Worm (Caenorhabditis elegans) whole organism, young adult: ENCODE measurements around the gene F59A6.4.

Experiments used
- B0336.3 ChIP-seq: fragments of 200-800 bp; sonication (Bioruptor generic); IDR thresholded peaks from 2 replicates; pipeline ENCODE4 v1.3.6; 2022; ENCODE audit warnings: missing genetic modification characterization, missing compliant biosample characterization
- F10E7.11 ChIP-seq: sonication (generic microtip); optimal IDR thresholded peaks from 2 replicates; lab custom pipeline; 2017; ENCODE audit warnings: mild to moderate bottlenecking, missing genetic modification characterization, moderate library complexity, missing compliant biosample characterization
- F49E8.2 ChIP-seq: sonication (generic microtip); optimal IDR thresholded peaks from 3 replicates; lab custom pipeline; 2017; ENCODE audit warnings: missing genetic modification characterization, mild to moderate bottlenecking, missing compliant biosample characterization, antibody characterized with exemption, moderate library complexity; ENCODE audit not compliant: insufficient read depth
- F57A8.1 ChIP-seq: fragments of 200-800 bp; sonication (Bioruptor generic); optimal IDR thresholded peaks from 2 replicates; lab custom pipeline; 2018; ENCODE audit warnings: mild to moderate bottlenecking, missing genetic modification characterization, moderate library complexity, missing compliant biosample characterization
- F57C9.4 ChIP-seq: sonication (generic microtip); optimal IDR thresholded peaks from 2 replicates; lab custom pipeline; 2017; ENCODE audit warnings: mild to moderate bottlenecking, missing genetic modification characterization, missing compliant biosample characterization
- Y53F4B.3 ChIP-seq: fragments of 200-800 bp; sonication (Bioruptor generic); IDR thresholded peaks from 2 replicates; pipeline ENCODE4 v1.3.6; 2022; ENCODE audit warnings: missing genetic modification reagents, missing genetic modification characterization, missing compliant biosample characterization
- Y56A3A.18 ChIP-seq: fragments of 200-800 bp; sonication (Bioruptor generic); IDR thresholded peaks from 2 replicates; pipeline ENCODE4 v1.3.6; 2022; ENCODE audit warnings: missing genetic modification reagents, missing genetic modification characterization, missing compliant biosample characterization
- Y67H2A.10 ChIP-seq: fragments of 200-800 bp; sonication (Bioruptor generic); conservative IDR thresholded peaks from 2 replicates; pipeline ENCODE4 v1.3.6; 2022; ENCODE audit warnings: missing genetic modification reagents, missing genetic modification characterization, missing compliant biosample characterization
- ZK185.1 ChIP-seq: sonication (generic microtip); optimal IDR thresholded peaks from 2 replicates; lab custom pipeline; 2016; ENCODE audit warnings: mild to moderate bottlenecking, missing genetic modification characterization, missing compliant biosample characterization; ENCODE audit not compliant: poor library complexity, severe bottlenecking
- aptf-3 ChIP-seq: fragments of 200-800 bp; sonication (Bioruptor generic); IDR thresholded peaks from 2 replicates; pipeline ENCODE4 v1.3.6; 2022; ENCODE audit warnings: missing genetic modification characterization, missing compliant biosample characterization
- bed-1 ChIP-seq: fragments of 200-800 bp; sonication (Bioruptor generic); IDR thresholded peaks from 2 replicates; pipeline ENCODE4 v1.3.6; 2022; ENCODE audit warnings: missing genetic modification reagents, missing genetic modification characterization, missing compliant biosample characterization
- ceh-40 ChIP-seq: fragments of 200-800 bp; sonication (Bioruptor generic); IDR thresholded peaks from 2 replicates; pipeline ENCODE4 v1.3.6; 2022; ENCODE audit warnings: missing genetic modification characterization, missing compliant biosample characterization
- efl-1 ChIP-seq: fragments of 150-350 bp; optimal IDR thresholded peaks from 2 replicates; lab custom pipeline; 2014; ENCODE audit warnings: missing biosample characterization, missing genetic modification reagents, missing genetic modification characterization
- gei-17 ChIP-seq: fragments of 200-800 bp; sonication (Bioruptor generic); optimal IDR thresholded peaks from 2 replicates; lab custom pipeline; 2018; ENCODE audit warnings: mild to moderate bottlenecking, missing genetic modification characterization, missing compliant biosample characterization
- hmg-20 ChIP-seq: fragments of 200-800 bp; sonication (Bioruptor generic); IDR thresholded peaks from 2 replicates; pipeline ENCODE4 v1.3.6; 2022; ENCODE audit warnings: missing genetic modification reagents, missing genetic modification characterization, missing compliant biosample characterization
- hrde-1 ChIP-seq: sonication (generic microtip); optimal IDR thresholded peaks from 2 replicates; lab custom pipeline; 2016; ENCODE audit warnings: missing genetic modification characterization, mild to moderate bottlenecking, missing compliant biosample characterization, moderate library complexity, missing genotype, missing genetic modification reagents, borderline replicate concordance
- lag-1 ChIP-seq: fragments of 200-800 bp; sonication (Bioruptor generic); IDR thresholded peaks from 2 replicates; pipeline ENCODE4 v1.3.6; 2022; ENCODE audit warnings: missing genetic modification reagents, missing genetic modification characterization, missing compliant biosample characterization
- let-607 ChIP-seq, 2 experiments: fragments of 200-800 bp in 1 of 2; sonication (Bioruptor generic) in 1 of 2; sonication (generic microtip) in 1 of 2; optimal IDR thresholded peaks; 2 replicates each; lab custom pipeline; 2016 to 2018; ENCODE audit warnings: mild to moderate bottlenecking in 2 of 2, missing compliant biosample characterization in 2 of 2, missing genetic modification characterization in 2 of 2, moderate library complexity in 2 of 2, missing genotype in 1 of 2
- lin-35 ChIP-seq, 3 experiments: fragments of 150-350 bp in 2 of 3; sonication (generic microtip) in 1 of 3; optimal IDR thresholded peaks; 2 replicates each; lab custom pipeline; 2014 to 2018; ENCODE audit warnings: missing biosample characterization in 3 of 3, missing genetic modification characterization in 3 of 3, missing genetic modification reagents in 3 of 3
- lin-40 ChIP-seq: sonication (generic microtip); optimal IDR thresholded peaks from 2 replicates; lab custom pipeline; 2016; ENCODE audit warnings: missing genetic modification characterization, mild to moderate bottlenecking, missing compliant biosample characterization, missing genotype, missing genetic modification reagents
- lir-1 ChIP-seq: fragments of 200-800 bp; sonication (Bioruptor generic); conservative IDR thresholded peaks from 2 replicates; pipeline ENCODE4 v1.3.6; 2022; ENCODE audit warnings: missing genetic modification reagents, missing genetic modification characterization, missing compliant biosample characterization
- lsl-1 ChIP-seq: fragments of 200-800 bp; sonication (Bioruptor generic); optimal IDR thresholded peaks from 2 replicates; lab custom pipeline; 2018; ENCODE audit warnings: mild to moderate bottlenecking, missing genetic modification characterization, moderate library complexity, missing compliant biosample characterization
- lsy-27 ChIP-seq: sonication (generic microtip); optimal IDR thresholded peaks from 2 replicates; lab custom pipeline; 2017; ENCODE audit warnings: missing genetic modification characterization, mild to moderate bottlenecking, missing compliant biosample characterization, antibody characterized with exemption, missing genotype, borderline replicate concordance; ENCODE audit not compliant: insufficient read depth
- madf-10 ChIP-seq: sonication (generic microtip); optimal IDR thresholded peaks from 2 replicates; lab custom pipeline; 2016; ENCODE audit warnings: mild to moderate bottlenecking, missing genetic modification characterization, missing compliant biosample characterization
- madf-6 ChIP-seq: fragments of 200-800 bp; sonication (Bioruptor generic); IDR thresholded peaks from 2 replicates; pipeline ENCODE4 v1.3.6; 2022; ENCODE audit warnings: missing genetic modification reagents, missing genetic modification characterization, missing compliant biosample characterization
- mcd-1 ChIP-seq: fragments of 200-800 bp; sonication (Bioruptor generic); IDR thresholded peaks from 2 replicates; pipeline ENCODE4 v1.3.6; 2022; ENCODE audit warnings: missing genetic modification reagents, missing genetic modification characterization, missing compliant biosample characterization
- mes-4 ChIP-seq: sonication (generic microtip); optimal IDR thresholded peaks from 2 replicates; lab custom pipeline; 2016; ENCODE audit warnings: missing genotype, missing genetic modification characterization, missing compliant biosample characterization
- mxl-1 ChIP-seq: sonication (generic microtip); optimal IDR thresholded peaks from 2 replicates; lab custom pipeline; 2016; ENCODE audit warnings: missing genetic modification characterization, missing compliant biosample characterization
- nfya-2 ChIP-seq: fragments of 200-800 bp; sonication (Bioruptor generic); IDR thresholded peaks from 2 replicates; pipeline ENCODE4 v1.3.6; 2022; ENCODE audit warnings: missing genetic modification reagents, missing genetic modification characterization, missing compliant biosample characterization
- nhr-179 ChIP-seq: sonication (generic microtip); optimal IDR thresholded peaks from 2 replicates; lab custom pipeline; 2016; ENCODE audit warnings: mild to moderate bottlenecking, missing genetic modification characterization, missing compliant biosample characterization
- pbrm-1 ChIP-seq: fragments of 200-800 bp; sonication (Bioruptor generic); IDR thresholded peaks from 2 replicates; pipeline ENCODE4 v1.3.6; 2022; ENCODE audit warnings: missing genetic modification reagents, missing genetic modification characterization, missing compliant biosample characterization
- pha-4 ChIP-seq: fragments of 150-350 bp; sonication (generic microtip); optimal IDR thresholded peaks from 2 replicates; lab custom pipeline; 2014; ENCODE audit warnings: missing biosample characterization, missing genetic modification reagents, missing genetic modification characterization
- rec-8 ChIP-seq, 2 experiments: sonication (generic microtip); optimal IDR thresholded peaks; 2 replicates each; lab custom pipeline; 2016; ENCODE audit warnings: mild to moderate bottlenecking in 2 of 2, missing genetic modification characterization in 2 of 2, missing genetic modification reagents in 2 of 2, missing genotype in 2 of 2, missing biosample characterization in 1 of 2, missing compliant biosample characterization in 1 of 2, moderate library complexity in 1 of 2
- snpc-1.3 ChIP-seq: sonication (generic microtip); optimal IDR thresholded peaks from 2 replicates; lab custom pipeline; 2017; ENCODE audit warnings: missing genetic modification characterization, mild to moderate bottlenecking, missing compliant biosample characterization, antibody characterized with exemption, moderate library complexity, missing genotype, missing genetic modification reagents; ENCODE audit not compliant: insufficient read depth
- somi-1 ChIP-seq: fragments of 200-800 bp; sonication (Bioruptor generic); optimal IDR thresholded peaks from 2 replicates; lab custom pipeline; 2018; ENCODE audit warnings: mild to moderate bottlenecking, missing genetic modification characterization, missing compliant biosample characterization
- sptf-2 ChIP-seq: fragments of 200-800 bp; sonication (Bioruptor generic); optimal IDR thresholded peaks from 2 replicates; lab custom pipeline; 2018; ENCODE audit warnings: mild to moderate bottlenecking, missing genetic modification characterization, missing compliant biosample characterization
- tbp1 ChIP-seq: fragments of 200-800 bp; sonication (Bioruptor generic); optimal IDR thresholded peaks from 2 replicates; lab custom pipeline; 2018; ENCODE audit warnings: mild to moderate bottlenecking, missing genetic modification characterization, missing compliant biosample characterization
- zim-3 ChIP-seq: sonication (generic microtip); optimal IDR thresholded peaks from 2 replicates; lab custom pipeline; 2017; ENCODE audit warnings: mild to moderate bottlenecking, missing genetic modification characterization, moderate library complexity, missing compliant biosample characterization
- ztf-18 ChIP-seq: sonication (generic microtip); optimal IDR thresholded peaks from 2 replicates; lab custom pipeline; 2016; ENCODE audit warnings: missing genotype, mild to moderate bottlenecking, missing genetic modification characterization, missing compliant biosample characterization
- ztf-25 ChIP-seq: fragments of 200-800 bp; sonication (Bioruptor generic); IDR thresholded peaks from 2 replicates; pipeline ENCODE4 v1.3.6; 2022; ENCODE audit warnings: missing genetic modification reagents, missing genetic modification characterization, missing compliant biosample characterization
- ztf-3 ChIP-seq: fragments of 200-800 bp; sonication (Bioruptor generic); optimal IDR thresholded peaks from 2 replicates; lab custom pipeline; 2018; ENCODE audit warnings: mild to moderate bottlenecking, missing genetic modification characterization, missing compliant biosample characterization

F59A6.4 gene

DNA sequence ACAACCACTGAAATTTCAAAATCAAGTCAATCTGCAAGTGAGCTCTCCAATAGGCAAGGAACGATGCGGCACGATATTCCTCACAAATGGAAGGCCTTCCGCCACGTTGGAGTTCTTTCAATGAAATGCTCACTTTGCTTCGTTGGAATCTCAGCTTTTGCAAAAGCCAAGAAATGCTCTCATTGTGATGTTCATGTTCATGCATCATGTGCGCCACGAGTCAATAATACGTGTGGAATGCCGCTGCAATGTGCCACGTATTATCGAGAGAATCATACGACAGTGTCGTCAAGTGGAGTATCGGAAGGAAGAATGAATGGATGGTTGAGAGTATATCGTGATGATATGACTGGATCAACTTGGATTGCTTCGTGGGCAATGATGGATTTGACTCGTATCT, 3.0 kb upstream of the F59A6.4 start:
- TF ChIP-seq snpc-1.3, result no peak
- no peak for TF ChIP-seq nfya-2 (GFP tag; lab: Robert Waterston, UW)
- no peak for TF ChIP-seq madf-10 (tag; lab: Kevin White, UChicago)
- no peak for TF ChIP-seq lsy-27
- TF ChIP-seq aptf-3 (GFP tag; lab: Robert Waterston, UW), result 0 out of 2 replicates have a peak, but pooled peaks have one; percentile 49

DNA sequence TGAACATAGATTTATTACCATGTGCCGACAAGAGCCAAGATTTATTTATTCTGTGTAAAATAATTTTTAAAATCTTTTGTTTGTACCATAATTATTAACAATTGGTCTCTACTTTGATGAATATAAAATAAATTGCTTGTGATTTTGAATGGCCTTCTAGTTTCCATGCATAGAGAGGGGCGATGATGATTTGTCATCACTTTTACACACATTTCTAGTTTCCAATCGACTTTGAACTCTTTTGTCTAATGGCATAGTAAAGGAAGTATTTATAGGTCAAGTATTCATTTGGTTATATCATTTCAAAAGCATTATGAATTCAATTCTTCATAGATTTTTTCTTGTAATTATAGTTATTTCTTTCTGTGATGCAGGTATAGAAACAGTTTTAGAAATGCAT, 1.2 kb upstream of the F59A6.4 start, which contains the start of gene F59A6.10:
F59A6.10 (plus strand) TSS at position 301 of the 400 bp plus-strand sequence.
- TF ChIP-seq lir-1 (GFP tag; lab: Robert Waterston, UW) (no peak), ztf-25 (no peak), hrde-1 (tag; lab: Kevin White, UChicago) (peak; percentile 8), lsl-1 (GFP tag; lab: Kevin White, UChicago) (peak; percentile 23), F49E8.2 (peak; percentile 12)

DNA sequence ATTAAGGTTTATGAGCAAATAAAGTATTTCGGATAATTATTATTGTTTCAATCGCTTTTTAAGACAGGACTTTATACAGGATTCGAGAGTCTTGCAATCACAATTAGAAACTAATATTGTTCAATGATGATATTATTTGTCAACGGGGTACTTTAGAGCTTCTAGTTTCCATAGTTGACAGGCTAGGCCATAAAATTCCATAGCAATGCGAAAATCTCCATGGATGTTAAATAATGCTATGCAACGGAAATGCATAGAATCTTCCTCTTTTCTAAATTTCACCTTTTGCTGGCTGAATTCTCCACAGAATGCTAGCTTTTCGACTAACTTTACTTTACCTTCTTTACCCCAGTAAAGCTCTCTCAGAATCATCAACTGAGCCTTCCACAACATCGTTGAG, 3.2 kb downstream of the F59A6.4 start, which contains the start of gene F59A6.3:
F59A6.3 (plus strand) TSS at position 301 of the 400 bp plus-strand sequence.
- TF ChIP-seq madf-6 (GFP tag; lab: Robert Waterston, UW), result no peak
- no peak for TF ChIP-seq ZK185.1 (tag; lab: Kevin White, UChicago)
- no peak for TF ChIP-seq mcd-1 (GFP tag; lab: Robert Waterston, UW)
- no peak for TF ChIP-seq bed-1 (GFP tag; lab: Robert Waterston, UW)
- no peak for TF ChIP-seq sptf-2 (GFP tag; lab: Kevin White, UChicago)
- no peak for TF ChIP-seq pha-4 (tag; lab: Kevin White, UChicago)
- no peak for TF ChIP-seq zim-3 (tag; lab: Kevin White, UChicago)
- no peak for TF ChIP-seq ztf-18 (tag; lab: Kevin White, UChicago)
- no peak for TF ChIP-seq aptf-3 (GFP tag; lab: Robert Waterston, UW)
- no peak for TF ChIP-seq somi-1 (GFP tag; lab: Kevin White, UChicago)
- no peak for TF ChIP-seq lin-40 (tag; lab: Kevin White, UChicago)
- no peak for TF ChIP-seq lag-1
- no peak for TF ChIP-seq tbp1
- TF ChIP-seq mxl-1, result no peak
- TF ChIP-seq let-607 (tag; optimal IDR thresholded peaks at IDR 0.05; lab: Kevin White, UChicago), result no peak
- TF ChIP-seq efl-1 (GFP tag; lab: Kevin White, UChicago), result no peak
- TF ChIP-seq hmg-20 (GFP tag; lab: Robert Waterston, UW), result no peak
- no peak for TF ChIP-seq rec-8 (tag; optimal IDR thresholded peaks at IDR 0.05; lab: Kevin White, UChicago)

DNA sequence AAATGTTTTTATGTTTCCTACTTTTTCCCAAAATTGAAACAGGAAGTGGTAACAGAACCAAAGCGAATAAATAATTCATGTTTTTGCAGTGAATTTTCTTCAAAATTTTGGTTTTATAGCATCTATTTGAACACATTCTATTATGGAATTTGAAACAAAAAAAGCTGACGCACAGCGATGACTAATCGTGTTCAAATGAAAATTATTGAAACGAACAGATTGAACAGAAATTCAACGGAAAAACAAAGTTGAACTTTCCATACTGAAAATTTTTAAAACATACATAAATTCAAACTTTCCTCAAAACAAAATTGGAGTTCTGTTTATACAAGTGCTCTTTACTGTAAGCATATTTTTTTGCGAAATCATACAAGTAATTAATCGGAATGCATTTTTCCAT, 7.1 kb downstream of the F59A6.4 start, which contains the start of gene F59A6.12:
F59A6.12 (minus strand) TSS at position 101 of the 400 bp plus-strand sequence.
- TF ChIP-seq pbrm-1 (GFP tag; lab: Robert Waterston, UW) (no peak), lsy-27 (no peak), F10E7.11 (no peak), lag-1 (no peak), F57C9.4 (no peak), gei-17 (GFP tag; lab: Kevin White, UChicago) (no peak), F57A8.1 (no peak), B0336.3 (no peak), nhr-179 (tag; lab: Kevin White, UChicago) (no peak), snpc-1.3 (no peak), ceh-40 (GFP tag; lab: Robert Waterston, UW) (no peak), lin-35 (GFP tag; optimal IDR thresholded peaks at IDR 0.05; lab: Kevin White, UChicago) (no peak), Y56A3A.18 (GFP tag; lab: Robert Waterston, UW) (no peak), ztf-3 (GFP tag; lab: Kevin White, UChicago) (no peak), ztf-18 (tag; lab: Kevin White, UChicago) (no peak), somi-1 (GFP tag; lab: Kevin White, UChicago) (no peak), Y67H2A.10 (GFP tag; lab: Robert Waterston, UW) (no peak), Y53F4B.3 (GFP tag; lab: Robert Waterston, UW) (no peak), mes-4 (tag; lab: Kevin White, UChicago) (no peak)
